Fruit fly (Drosophila melanogaster): ENCODE data around the gene FoxP.

- no peak for TF ChIP-seq dsf (GFP tag; optimal IDR thresholded peaks at IDR 0.05; ENCODE audit: borderline replicate concordance)
- no peak for TF ChIP-seq usp (GFP tag; optimal IDR thresholded peaks at IDR 0.05)
- TF ChIP-seq lola (GFP tag; optimal IDR thresholded peaks at IDR 0.05) = no peak
- TF ChIP-seq Vsx2 (GFP tag; optimal IDR thresholded peaks at IDR 0.05; ENCODE audit: partially characterized antibody) = no peak
- TF ChIP-seq CG32264 (GFP tag; optimal IDR thresholded peaks at IDR 0.05) = no peak
- no peak for TF ChIP-seq br (GFP tag; optimal IDR thresholded peaks at IDR 0.05)
- TF ChIP-seq pan (optimal IDR thresholded peaks at IDR 0.05) = no peak
- no peak for TF ChIP-seq Myc (optimal IDR thresholded peaks at IDR 0.05)
Observed at dm6 chr3R:9746267-9746666, 15.6 kb upstream of the FoxP start, which contains the start of gene CG34409.

Data from whole organism, wandering third instar larva.